Worm (Caenorhabditis elegans) whole organism, dauer: ENCODE data around the gene nhr-199.
"Not testable (repeated sequence)": the region's sequence is repeated elsewhere in the genome, so short reads cannot be mapped to it uniquely, and the experiment has no call there.

Experiments used
- unc-62 ChIP-seq: sonication (generic microtip); optimal IDR thresholded peaks from 2 replicates; lab custom pipeline; 2017; ENCODE audit warnings: missing biosample characterization, missing genetic modification reagents, missing genetic modification characterization

Gene nhr-199

ce11 chrV:15710401-15710800, 10.7 kb upstream of the nhr-199 start, which contains the start of gene Y6E2A.1:
TSS of gene Y6E2A.1 (minus strand) at chrV:15710501.
- no peak for TF ChIP-seq unc-62

ce11 chrV:15707982-15708381, 8.3 kb upstream of the nhr-199 start:
- TF ChIP-seq unc-62 = no peak

ce11 chrV:15704745-15705144, 5.0 kb upstream of the nhr-199 start, which contains the start of gene twk-34:
TSS of gene twk-34 (plus strand) at chrV:15704960.
- no peak for TF ChIP-seq unc-62

- TF ChIP-seq unc-62 = no peak
Measured at ce11 chrV:15702263-15702662, 2.6 kb upstream of the nhr-199 start, which contains the start of gene nhr-53. TSS of gene nhr-53 (minus strand) at chrV:15702363.

- no peak for TF ChIP-seq unc-62
Measured at ce11 chrV:15698099-15698498, 1.6 kb downstream of the nhr-199 start, which contains the start of gene srx-29. TSS of gene srx-29 (minus strand) at chrV:15698199.

- TF ChIP-seq unc-62 = no peak
Measured at ce11 chrV:15693682-15694081, 6.0 kb downstream of the nhr-199 start, which contains the start of gene nhr-198. TSS of gene nhr-198 (plus strand) at chrV:15693994.

ce11 chrV:15689952-15690351, 9.7 kb downstream of the nhr-199 start, which contains the start of gene nhr-268:
TSS of gene nhr-268 (plus strand) at chrV:15690252.
- no peak for TF ChIP-seq unc-62

ce11 chrV:15687660-15688059, 12.0 kb downstream of the nhr-199 start, which contains the start of gene nhr-197:
TSS of gene nhr-197 (plus strand) at chrV:15687960.
- TF ChIP-seq unc-62 = no peak

- no peak for TF ChIP-seq unc-62
Measured at ce11 chrV:15685599-15685998, 14.1 kb downstream of the nhr-199 start, which contains the start of gene nhr-196. TSS of gene nhr-196 (plus strand) at chrV:15685716.

- TF ChIP-seq unc-62 = no peak
Measured at ce11 chrV:15677222-15677621, 22.5 kb downstream of the nhr-199 start, which contains the start of gene nhr-52. TSS of gene nhr-52 (plus strand) at chrV:15677522.

ce11 chrV:15674899-15675298, 24.8 kb downstream of the nhr-199 start:
- TF ChIP-seq unc-62 = no peak

ce11 chrV:15673707-15674106, 26.0 kb downstream of the nhr-199 start, which contains the start of gene nhr-51:
TSS of gene nhr-51 (plus strand) at chrV:15674007.
- TF ChIP-seq unc-62 = no peak

- not testable (repeated sequence) for TF ChIP-seq unc-62
Measured at ce11 chrV:15670139-15670538, 29.6 kb downstream of the nhr-199 start, which contains the start of gene K06B4.15. TSS of gene K06B4.15 (plus strand) at chrV:15670439.

ce11 chrV:15668870-15669269, 30.8 kb downstream of the nhr-199 start, which contains the start of gene K06B4.4:
TSS of gene K06B4.4 (plus strand) at chrV:15669170.
- no peak for TF ChIP-seq unc-62

- TF ChIP-seq unc-62 = not testable (repeated sequence)
Measured at ce11 chrV:15668200-15668599, 31.5 kb downstream of the nhr-199 start, which contains the start of gene F53E4.1. TSS of gene F53E4.1 (minus strand) at chrV:15668300.

- no peak for TF ChIP-seq unc-62
Measured at ce11 chrV:15666718-15667117, 33.0 kb downstream of the nhr-199 start.

ce11 chrV:15664053-15664661, 35.5 kb downstream of the nhr-199 start:
- no peak for TF ChIP-seq unc-62

- TF ChIP-seq unc-62 = no peak
Measured at ce11 chrV:15661580-15661979, 38.1 kb downstream of the nhr-199 start.
